Worm (Caenorhabditis elegans): ENCODE measurements around the gene Y94H6A.3.

- TF ChIP-seq hlh-30 (tag; optimal IDR thresholded peaks at IDR 0.05; ENCODE audit: insufficient read depth) (no peak), pha-4 (tag; optimal IDR thresholded peaks at IDR 0.05) (no peak), ceh-19 (GFP tag; optimal IDR thresholded peaks at IDR 0.05) (no peak), nhr-11 (tag; optimal IDR thresholded peaks at IDR 0.05) (no peak), fkh-10 (GFP tag; optimal IDR thresholded peaks at IDR 0.05) (no peak), C08G9.2 (tag; optimal IDR thresholded peaks at IDR 0.05) (no peak), lim-6 (tag; optimal IDR thresholded peaks at IDR 0.05) (no peak), tbx-2 (tag; optimal IDR thresholded peaks at IDR 0.05) (no peak), pqm-1 (tag; optimal IDR thresholded peaks at IDR 0.05) (no peak), elt-2 (tag; optimal IDR thresholded peaks at IDR 0.05) (no peak), F13H6.1 (tag; optimal IDR thresholded peaks at IDR 0.05) (no peak)
These were observed 5.6 kb upstream of the Y94H6A.3 start for ce11 chrIV:2670664-2671063.
